Worm (Caenorhabditis elegans): ENCODE results near the gene F26C11.3.

- TF ChIP-seq flt-1 (GFP tag; IDR thresholded peaks at IDR 0.05) (peak; percentile 74; the same call in 1 of the 2 replicates), med-1 (GFP tag; optimal IDR thresholded peaks at IDR 0.05; ENCODE audit: insufficient read depth) (no peak), cog-1 (tag; optimal IDR thresholded peaks at IDR 0.05) (peak; percentile 64), ztf-23 (GFP tag; IDR thresholded peaks at IDR 0.05) (peak; percentile 69; the same call in 1 of the 2 replicates), ztf-29 (GFP tag; IDR thresholded peaks at IDR 0.05) (peak; percentile 54; the same call in 1 of the 2 replicates), T22C8.4 (GFP tag; IDR thresholded peaks at IDR 0.05) (no peak), tab-1 (GFP tag; IDR thresholded peaks at IDR 0.05) (no peak; the same call in 1 of the 2 replicates)
Measured at ce11 chrII:9940430-9940829, 25.5 kb upstream of the F26C11.3 start, which contains the start of gene ufd-3.
